Fruit fly (Drosophila melanogaster): ENCODE results near the gene gpp.

gpp gene

DNA sequence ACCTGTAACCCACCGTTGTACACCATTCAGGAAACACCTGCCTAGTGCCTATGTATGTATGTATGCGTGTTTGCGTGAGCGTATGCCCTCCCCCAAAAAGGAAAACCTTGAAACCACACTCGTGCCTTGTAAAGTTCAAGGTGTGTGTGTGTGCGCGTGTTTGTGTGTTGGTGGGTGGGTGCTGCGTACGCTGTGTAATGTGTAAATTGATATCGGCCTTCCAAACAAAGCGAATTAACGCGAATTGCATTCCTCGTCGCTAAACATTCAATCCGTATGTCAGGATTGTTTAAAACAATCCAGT, 23.2 kb upstream of the gpp start:
- TF ChIP-seq CrebA (GFP tag; optimal IDR thresholded peaks at IDR 0.05; ENCODE audit: borderline replicate concordance) = no peak
- TF ChIP-seq psq (GFP tag; optimal IDR thresholded peaks at IDR 0.05) = no peak
- no peak for TF ChIP-seq foxo (GFP tag; optimal IDR thresholded peaks at IDR 0.05)
- TF ChIP-seq woc (GFP tag; optimal IDR thresholded peaks at IDR 0.05) = no peak
- no peak for TF ChIP-seq ey (GFP tag; optimal IDR thresholded peaks at IDR 0.05)
- TF ChIP-seq tai (GFP tag; optimal IDR thresholded peaks at IDR 0.05) = no peak
- TF ChIP-seq HLH106 (tag; optimal IDR thresholded peaks at IDR 0.05) = no peak
- no peak for TF ChIP-seq Hnf4 (GFP tag; optimal IDR thresholded peaks at IDR 0.05)
- TF ChIP-seq Hr78 (GFP tag; optimal IDR thresholded peaks at IDR 0.05) = no peak
- no peak for TF ChIP-seq br (GFP tag; optimal IDR thresholded peaks at IDR 0.05)
- TF ChIP-seq Jra (GFP tag; optimal IDR thresholded peaks at IDR 0.05) = no peak
- no peak for TF ChIP-seq GATAd (GFP tag; optimal IDR thresholded peaks at IDR 0.05)
- TF ChIP-seq dl (GFP tag; optimal IDR thresholded peaks at IDR 0.05; ENCODE audit: insufficient read depth in 1 of 2, partially characterized antibody in 2 of 2) = no peak
- no peak for TF ChIP-seq Dfd (GFP tag; optimal IDR thresholded peaks at IDR 0.05)
- no peak for TF ChIP-seq OdsH (GFP tag; optimal IDR thresholded peaks at IDR 0.05)
- no peak for TF ChIP-seq Vsx2 (GFP tag; optimal IDR thresholded peaks at IDR 0.05; ENCODE audit: partially characterized antibody)
- TF ChIP-seq Hr83 (GFP tag; optimal IDR thresholded peaks at IDR 0.05; ENCODE audit: poor library complexity, severe bottlenecking) = no peak
- TF ChIP-seq Sp1 (GFP tag; optimal IDR thresholded peaks at IDR 0.05) = no peak

DNA sequence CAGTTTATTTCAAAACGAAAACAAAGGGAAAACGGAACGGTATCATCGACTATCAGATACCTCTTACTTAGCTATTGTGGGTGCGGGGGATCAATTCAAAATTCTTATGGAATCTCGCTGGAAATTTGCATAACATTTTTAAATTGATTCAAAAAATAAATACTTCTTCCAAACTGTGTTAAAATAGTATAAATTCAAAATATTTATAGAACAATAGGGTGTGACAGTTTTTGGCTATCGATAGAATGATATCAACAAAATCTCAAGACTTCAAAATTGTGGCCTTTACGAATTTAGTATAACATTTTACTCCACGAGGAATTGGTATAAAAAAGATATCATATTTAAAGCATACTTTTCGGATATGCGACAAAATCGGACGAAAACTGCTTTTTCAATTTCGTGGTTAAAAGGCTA, 18.2 kb upstream of the gpp start:
- no peak for TF ChIP-seq usp (GFP tag; optimal IDR thresholded peaks at IDR 0.05)
- peak; percentile 0 for TF ChIP-seq Hnf4 (GFP tag; optimal IDR thresholded peaks at IDR 0.05)
- TF ChIP-seq sage (GFP tag; optimal IDR thresholded peaks at IDR 0.05) = peak; percentile 4
- peak; percentile 20 for TF ChIP-seq Myc (optimal IDR thresholded peaks at IDR 0.05)
- peak in 1 of 2 experiments; percentile 7 for TF ChIP-seq foxo (GFP tag; optimal IDR thresholded peaks at IDR 0.05)

DNA sequence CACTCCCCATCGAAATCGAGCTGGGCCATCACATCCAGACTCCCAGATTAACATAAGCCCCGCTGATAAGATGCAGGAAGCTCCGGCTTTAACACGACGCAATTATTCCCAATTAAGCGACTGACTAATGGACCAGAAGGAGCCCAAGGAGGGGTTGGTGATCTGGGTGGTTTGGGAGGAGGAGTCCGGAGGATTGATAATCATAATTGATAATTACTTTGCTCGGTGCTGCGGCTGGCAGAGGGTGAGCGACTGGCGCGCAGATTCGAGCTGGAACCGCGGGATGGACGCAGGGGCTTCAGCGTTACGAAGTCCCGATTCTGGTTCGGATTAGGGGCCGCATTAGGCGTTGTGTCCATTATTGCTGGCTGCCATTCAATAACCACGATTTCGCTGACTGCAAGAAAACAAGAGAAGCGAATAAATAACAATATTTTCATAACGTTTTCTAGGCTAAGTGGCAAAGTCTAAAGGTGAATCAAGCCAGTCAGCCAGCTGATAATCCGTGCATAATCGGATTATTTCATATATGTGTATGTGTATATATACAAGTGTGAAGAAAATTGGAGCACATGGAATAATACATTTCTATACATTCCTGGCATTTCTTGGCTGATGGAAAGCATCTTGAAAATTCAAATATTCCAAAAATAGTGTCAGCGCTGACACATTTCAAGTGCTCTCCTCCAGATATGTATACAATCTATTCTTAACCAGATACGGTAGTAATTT, 13.0 kb upstream of the gpp start:
- TF ChIP-seq CrebA (GFP tag; optimal IDR thresholded peaks at IDR 0.05; ENCODE audit: borderline replicate concordance) = no peak
- TF ChIP-seq GATAd (GFP tag; optimal IDR thresholded peaks at IDR 0.05) = no peak
- TF ChIP-seq dmrt93B (GFP tag; optimal IDR thresholded peaks at IDR 0.05) = no peak
- TF ChIP-seq CG32264 (GFP tag; optimal IDR thresholded peaks at IDR 0.05) = no peak
- TF ChIP-seq Hnf4 (GFP tag; optimal IDR thresholded peaks at IDR 0.05) = no peak
- no peak for TF ChIP-seq rgr (GFP tag; optimal IDR thresholded peaks at IDR 0.05)
- no peak for TF ChIP-seq Hr78 (GFP tag; optimal IDR thresholded peaks at IDR 0.05)
- TF ChIP-seq sv (GFP tag; optimal IDR thresholded peaks at IDR 0.05) = no peak
- no peak for TF ChIP-seq foxo (GFP tag; optimal IDR thresholded peaks at IDR 0.05)
- no peak for TF ChIP-seq usp (GFP tag; optimal IDR thresholded peaks at IDR 0.05)
- no peak for TF ChIP-seq Dif (GFP tag; optimal IDR thresholded peaks at IDR 0.05; ENCODE audit: partially characterized antibody)

DNA sequence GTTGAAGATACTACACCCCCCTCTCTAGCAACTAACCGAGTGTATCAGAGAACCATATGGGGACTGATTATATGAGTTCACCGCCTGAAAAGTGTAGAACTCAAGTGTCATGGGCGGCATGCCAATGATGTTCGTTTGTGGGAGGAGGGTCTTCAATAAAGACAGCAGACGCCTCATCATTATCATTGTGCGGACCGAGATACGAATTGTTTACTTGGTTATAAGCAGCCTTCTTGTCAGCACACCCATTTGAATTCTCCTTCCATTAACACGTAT, 12.5 kb upstream of the gpp start:
- no peak for TF ChIP-seq Hnf4 (GFP tag; optimal IDR thresholded peaks at IDR 0.05)
- no peak for TF ChIP-seq woc (GFP tag; optimal IDR thresholded peaks at IDR 0.05)
- no peak for TF ChIP-seq CrebA (GFP tag; optimal IDR thresholded peaks at IDR 0.05; ENCODE audit: borderline replicate concordance)
- no peak for TF ChIP-seq Hr83 (GFP tag; optimal IDR thresholded peaks at IDR 0.05; ENCODE audit: poor library complexity, severe bottlenecking)
- TF ChIP-seq foxo (GFP tag; optimal IDR thresholded peaks at IDR 0.05) = no peak
- no peak for TF ChIP-seq Myc (optimal IDR thresholded peaks at IDR 0.05)
- TF ChIP-seq usp (GFP tag; optimal IDR thresholded peaks at IDR 0.05) = no peak
- no peak for TF ChIP-seq Mio (GFP tag; optimal IDR thresholded peaks at IDR 0.05)
- no peak for TF ChIP-seq sage (GFP tag; optimal IDR thresholded peaks at IDR 0.05)

DNA sequence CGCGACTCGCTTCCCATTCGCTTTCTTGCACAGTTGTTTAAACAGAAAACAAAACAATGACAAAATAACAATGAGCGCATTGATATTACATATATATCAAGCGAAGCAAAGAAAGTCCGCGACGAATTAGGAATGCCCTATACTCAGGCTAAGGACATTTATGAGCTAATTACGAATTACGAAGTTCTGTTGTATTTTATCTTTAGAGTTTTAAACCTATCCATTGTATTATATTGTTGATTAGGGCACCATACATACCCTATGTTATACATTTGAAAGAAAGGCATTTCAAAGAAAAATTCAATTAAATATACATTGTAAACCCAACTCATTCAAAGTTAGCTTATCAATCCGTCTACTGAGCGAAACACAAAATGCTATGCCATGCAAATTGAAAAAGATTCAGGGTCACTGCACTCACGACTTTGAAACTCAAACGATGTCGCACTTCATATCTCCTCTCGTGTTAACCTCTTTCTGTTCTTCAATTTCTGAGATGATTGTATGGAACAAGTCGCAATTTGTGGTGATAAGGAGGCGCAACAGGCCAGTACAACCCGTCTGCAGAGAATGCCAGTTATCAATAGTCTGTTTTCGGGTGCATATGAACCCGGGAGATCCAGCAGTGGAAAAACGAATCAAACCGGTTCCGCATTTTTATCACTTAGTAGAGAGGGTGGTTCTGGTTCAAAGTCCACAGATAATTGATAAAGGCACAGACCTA, 10.9 kb upstream of the gpp start:
- TF ChIP-seq sage (GFP tag; optimal IDR thresholded peaks at IDR 0.05) (peak; percentile 69), woc (GFP tag; optimal IDR thresholded peaks at IDR 0.05) (peak; percentile 76), Rel (GFP tag; optimal IDR thresholded peaks at IDR 0.05) (no peak), Rel (tag; optimal IDR thresholded peaks at IDR 0.05) (peak; percentile 32), CG9705 (GFP tag; optimal IDR thresholded peaks at IDR 0.05) (no peak), Sp1 (GFP tag; optimal IDR thresholded peaks at IDR 0.05) (peak; percentile 76), N (GFP tag; optimal IDR thresholded peaks at IDR 0.05) (no peak), tai (GFP tag; optimal IDR thresholded peaks at IDR 0.05) (peak; percentile 69), lola (GFP tag; optimal IDR thresholded peaks at IDR 0.05) (no peak), Mio (GFP tag; optimal IDR thresholded peaks at IDR 0.05) (no peak), brk (GFP tag; optimal IDR thresholded peaks at IDR 0.05) (peak; percentile 50), Myc (optimal IDR thresholded peaks at IDR 0.05) (no peak), Abd-B (GFP tag; optimal IDR thresholded peaks at IDR 0.05) (no peak), foxo (GFP tag; optimal IDR thresholded peaks at IDR 0.05) (peak in 1 of 2 experiments; percentile 82), jim (GFP tag; optimal IDR thresholded peaks at IDR 0.05) (no peak), dmrt93B (GFP tag; optimal IDR thresholded peaks at IDR 0.05) (peak; percentile 61), br (GFP tag; optimal IDR thresholded peaks at IDR 0.05) (peak; percentile 80), dl (GFP tag; optimal IDR thresholded peaks at IDR 0.05; ENCODE audit: insufficient read depth in 1 of 2, partially characterized antibody in 2 of 2) (no peak), CG32264 (GFP tag; optimal IDR thresholded peaks at IDR 0.05) (peak; percentile 42), Dif (GFP tag; optimal IDR thresholded peaks at IDR 0.05; ENCODE audit: partially characterized antibody) (no peak), CrebA (GFP tag; optimal IDR thresholded peaks at IDR 0.05; ENCODE audit: borderline replicate concordance) (no peak), usp (GFP tag; optimal IDR thresholded peaks at IDR 0.05) (no peak), Hr83 (GFP tag; optimal IDR thresholded peaks at IDR 0.05; ENCODE audit: poor library complexity, severe bottlenecking) (peak; percentile 69), sv (GFP tag; optimal IDR thresholded peaks at IDR 0.05) (no peak), Vsx2 (GFP tag; optimal IDR thresholded peaks at IDR 0.05; ENCODE audit: partially characterized antibody) (no peak), Hr78 (GFP tag; optimal IDR thresholded peaks at IDR 0.05) (no peak), fru (GFP tag; optimal IDR thresholded peaks at IDR 0.05) (peak; percentile 85), psq (GFP tag; optimal IDR thresholded peaks at IDR 0.05) (peak; percentile 89)

Measured in whole organism, wandering third instar larva.